Fruit fly (Drosophila melanogaster) whole organism, wandering third instar larva: ENCODE data around the gene CG13978.

ENCODE experiments used
- Vsx2 ChIP-seq: fragments of 200-300, 225-300 bp; sonication (Bioruptor generic); optimal IDR thresholded peaks from 2 replicates; lab custom pipeline; 2018; ENCODE audit warnings: missing biosample characterization, missing genetic modification characterization; ENCODE audit not compliant: partially characterized antibody
- brk ChIP-seq: fragments of 200-800 bp; sonication (Bioruptor generic); optimal IDR thresholded peaks from 2 replicates; lab custom pipeline; 2016; ENCODE audit warnings: missing biosample characterization, mild to moderate bottlenecking, missing genetic modification characterization
- h ChIP-seq: fragments of 200-800 bp; sonication (Bioruptor generic); optimal IDR thresholded peaks from 3 replicates; lab custom pipeline; 2016; ENCODE audit warnings: missing biosample characterization, mild to moderate bottlenecking, missing genetic modification characterization
- pan ChIP-seq: fragments of >200 bp; optimal IDR thresholded peaks from 2 replicates; lab custom pipeline; 2017
- usp ChIP-seq: fragments of >200 bp; optimal IDR thresholded peaks from 2 replicates; lab custom pipeline; 2017; ENCODE audit warnings: missing biosample characterization, missing genetic modification characterization

- TF ChIP-seq Vsx2, result no peak
- no peak for TF ChIP-seq pan
- no peak for TF ChIP-seq brk (GFP tag; lab: Kevin White, UChicago)
- no peak for TF ChIP-seq h (GFP tag; lab: Kevin White, UChicago)
- no peak for TF ChIP-seq usp
These were observed 23.4 kb upstream of the CG13978 start, which contains the start of gene CG44290 for dm6 chr3R:27440628-27441027.
